Worm (Caenorhabditis elegans) whole organism, young adult: ENCODE measurements around the gene Y116F11B.7.

Experiments used
- B0336.3 ChIP-seq: fragments of 200-800 bp; sonication (Bioruptor generic); IDR thresholded peaks from 2 replicates; pipeline ENCODE4 v1.3.6; 2022; ENCODE audit warnings: missing genetic modification characterization, missing compliant biosample characterization
- C06A6.2 ChIP-seq: fragments of 200-800 bp; sonication (Bioruptor generic); conservative IDR thresholded peaks from 2 replicates; pipeline ENCODE4 v1.3.6; 2022; ENCODE audit warnings: missing genetic modification characterization, missing compliant biosample characterization
- K12H6.12 ChIP-seq: fragments of 200-800 bp; sonication (Bioruptor generic); optimal IDR thresholded peaks from 2 replicates; lab custom pipeline; 2018; ENCODE audit warnings: mild to moderate bottlenecking, missing genetic modification characterization, missing compliant biosample characterization
- Y53F4B.3 ChIP-seq: fragments of 200-800 bp; sonication (Bioruptor generic); IDR thresholded peaks from 2 replicates; pipeline ENCODE4 v1.3.6; 2022; ENCODE audit warnings: missing genetic modification reagents, missing genetic modification characterization, missing compliant biosample characterization
- aptf-3 ChIP-seq: fragments of 200-800 bp; sonication (Bioruptor generic); IDR thresholded peaks from 2 replicates; pipeline ENCODE4 v1.3.6; 2022; ENCODE audit warnings: missing genetic modification characterization, missing compliant biosample characterization
- athp-1 ChIP-seq: sonication (generic microtip); optimal IDR thresholded peaks from 2 replicates; lab custom pipeline; 2017; ENCODE audit warnings: mild to moderate bottlenecking, missing genetic modification characterization, missing compliant biosample characterization
- attf-3 ChIP-seq: fragments of 200-800 bp; sonication (Bioruptor generic); conservative IDR thresholded peaks from 2 replicates; pipeline ENCODE4 v1.3.6; 2022; ENCODE audit warnings: missing genetic modification reagents, missing genetic modification characterization, missing compliant biosample characterization
- attf-5 ChIP-seq: fragments of 200-800 bp; sonication (Bioruptor generic); optimal IDR thresholded peaks from 2 replicates; lab custom pipeline; 2018; ENCODE audit warnings: mild to moderate bottlenecking, missing genetic modification characterization, missing compliant biosample characterization
- cebp-1 ChIP-seq, 2 experiments: fragments of 200-800 bp in 1 of 2; sonication (Bioruptor generic) in 1 of 2; sonication (generic microtip) in 1 of 2; IDR thresholded peaks in 1 of 2; optimal IDR thresholded peaks in 1 of 2; 2 replicates each; pipeline versions ENCODE4 v1.3.6 to Lab custom; 2017 to 2022; ENCODE audit warnings: missing compliant biosample characterization in 2 of 2, missing genetic modification characterization in 2 of 2, mild to moderate bottlenecking in 1 of 2, missing genetic modification reagents in 1 of 2, moderate library complexity in 1 of 2
- cebp-2 ChIP-seq: fragments of 200-800 bp; sonication (Bioruptor generic); IDR thresholded peaks from 2 replicates; pipeline ENCODE4 v1.3.6; 2022; ENCODE audit warnings: missing genetic modification characterization, missing compliant biosample characterization
- ceh-27 ChIP-seq: fragments of 200-800 bp; sonication (Bioruptor generic); optimal IDR thresholded peaks from 2 replicates; lab custom pipeline; 2018; ENCODE audit warnings: mild to moderate bottlenecking, missing genetic modification characterization, moderate library complexity, missing compliant biosample characterization
- ceh-58 ChIP-seq: fragments of 200-800 bp; sonication (Bioruptor generic); IDR thresholded peaks from 2 replicates; pipeline ENCODE4 v1.3.6; 2022; ENCODE audit warnings: missing genetic modification characterization, missing compliant biosample characterization
- chd-7 ChIP-seq: sonication (generic microtip); optimal IDR thresholded peaks from 2 replicates; lab custom pipeline; 2016; ENCODE audit warnings: mild to moderate bottlenecking, missing genetic modification characterization, moderate library complexity, missing compliant biosample characterization
- dpff-1 ChIP-seq: sonication (generic microtip); optimal IDR thresholded peaks from 2 replicates; lab custom pipeline; 2017; ENCODE audit warnings: mild to moderate bottlenecking, missing genetic modification characterization, missing compliant biosample characterization
- egrh-3 ChIP-seq: fragments of 200-800 bp; sonication (Bioruptor generic); IDR thresholded peaks from 2 replicates; pipeline ENCODE4 v1.3.6; 2022; ENCODE audit warnings: missing genetic modification reagents, missing genetic modification characterization, missing compliant biosample characterization
- ets-4 ChIP-seq: fragments of 200-800 bp; sonication (Bioruptor generic); optimal IDR thresholded peaks from 2 replicates; lab custom pipeline; 2018; ENCODE audit warnings: mild to moderate bottlenecking, missing genetic modification characterization, missing compliant biosample characterization
- hlh-12 ChIP-seq: sonication (generic microtip); optimal IDR thresholded peaks from 2 replicates; lab custom pipeline; 2016; ENCODE audit warnings: missing genetic modification characterization, missing compliant biosample characterization
- hmg-1.2 ChIP-seq: fragments of 200-800 bp; sonication (Bioruptor generic); IDR thresholded peaks from 2 replicates; pipeline ENCODE4 v1.3.6; 2022; ENCODE audit warnings: missing genetic modification reagents, missing genetic modification characterization, missing compliant biosample characterization
- hmg-20 ChIP-seq: fragments of 200-800 bp; sonication (Bioruptor generic); IDR thresholded peaks from 2 replicates; pipeline ENCODE4 v1.3.6; 2022; ENCODE audit warnings: missing genetic modification reagents, missing genetic modification characterization, missing compliant biosample characterization
- lag-1 ChIP-seq: fragments of 200-800 bp; sonication (Bioruptor generic); IDR thresholded peaks from 2 replicates; pipeline ENCODE4 v1.3.6; 2022; ENCODE audit warnings: missing genetic modification reagents, missing genetic modification characterization, missing compliant biosample characterization
- let-526 ChIP-seq: fragments of 200-800 bp; sonication (Bioruptor generic); IDR thresholded peaks from 2 replicates; pipeline ENCODE4 v1.3.6; 2022; ENCODE audit warnings: missing genetic modification reagents, missing genetic modification characterization, missing compliant biosample characterization
- let-607 ChIP-seq, 2 experiments: fragments of 200-800 bp in 1 of 2; sonication (Bioruptor generic) in 1 of 2; sonication (generic microtip) in 1 of 2; optimal IDR thresholded peaks; 2 replicates each; lab custom pipeline; 2016 to 2018; ENCODE audit warnings: mild to moderate bottlenecking in 2 of 2, missing compliant biosample characterization in 2 of 2, missing genetic modification characterization in 2 of 2, moderate library complexity in 2 of 2, missing genotype in 1 of 2
- lin-26 ChIP-seq: fragments of 200-800 bp; sonication (Bioruptor generic); IDR thresholded peaks from 2 replicates; pipeline ENCODE4 v1.3.6; 2022; ENCODE audit warnings: missing genetic modification reagents, missing genetic modification characterization, missing compliant biosample characterization
- lin-35 ChIP-seq, 3 experiments: fragments of 150-350 bp in 2 of 3; sonication (generic microtip) in 1 of 3; optimal IDR thresholded peaks; 2 replicates each; lab custom pipeline; 2014 to 2018; ENCODE audit warnings: missing biosample characterization in 3 of 3, missing genetic modification characterization in 3 of 3, missing genetic modification reagents in 3 of 3
- lsl-1 ChIP-seq: fragments of 200-800 bp; sonication (Bioruptor generic); optimal IDR thresholded peaks from 2 replicates; lab custom pipeline; 2018; ENCODE audit warnings: mild to moderate bottlenecking, missing genetic modification characterization, moderate library complexity, missing compliant biosample characterization
- lsy-27 ChIP-seq: sonication (generic microtip); optimal IDR thresholded peaks from 2 replicates; lab custom pipeline; 2017; ENCODE audit warnings: missing genetic modification characterization, mild to moderate bottlenecking, missing compliant biosample characterization, antibody characterized with exemption, missing genotype, borderline replicate concordance; ENCODE audit not compliant: insufficient read depth
- madf-10 ChIP-seq: sonication (generic microtip); optimal IDR thresholded peaks from 2 replicates; lab custom pipeline; 2016; ENCODE audit warnings: mild to moderate bottlenecking, missing genetic modification characterization, missing compliant biosample characterization
- madf-3 ChIP-seq: fragments of 200-800 bp; sonication (Bioruptor generic); IDR thresholded peaks from 2 replicates; pipeline ENCODE4 v1.3.6; 2022; ENCODE audit warnings: missing genetic modification reagents, missing genetic modification characterization, missing compliant biosample characterization
- madf-6 ChIP-seq: fragments of 200-800 bp; sonication (Bioruptor generic); IDR thresholded peaks from 2 replicates; pipeline ENCODE4 v1.3.6; 2022; ENCODE audit warnings: missing genetic modification reagents, missing genetic modification characterization, missing compliant biosample characterization
- nfya-2 ChIP-seq: fragments of 200-800 bp; sonication (Bioruptor generic); IDR thresholded peaks from 2 replicates; pipeline ENCODE4 v1.3.6; 2022; ENCODE audit warnings: missing genetic modification reagents, missing genetic modification characterization, missing compliant biosample characterization
- nhr-80 ChIP-seq: sonication (generic microtip); optimal IDR thresholded peaks from 2 replicates; lab custom pipeline; 2016; ENCODE audit warnings: missing genetic modification characterization, missing compliant biosample characterization
- pha-4 ChIP-seq: fragments of 150-350 bp; sonication (generic microtip); optimal IDR thresholded peaks from 2 replicates; lab custom pipeline; 2014; ENCODE audit warnings: missing biosample characterization, missing genetic modification reagents, missing genetic modification characterization
- rec-8 ChIP-seq, 2 experiments: sonication (generic microtip); optimal IDR thresholded peaks; 2 replicates each; lab custom pipeline; 2016; ENCODE audit warnings: mild to moderate bottlenecking in 2 of 2, missing genetic modification characterization in 2 of 2, missing genetic modification reagents in 2 of 2, missing genotype in 2 of 2, missing biosample characterization in 1 of 2, missing compliant biosample characterization in 1 of 2, moderate library complexity in 1 of 2
- tbp1 ChIP-seq: fragments of 200-800 bp; sonication (Bioruptor generic); optimal IDR thresholded peaks from 2 replicates; lab custom pipeline; 2018; ENCODE audit warnings: mild to moderate bottlenecking, missing genetic modification characterization, missing compliant biosample characterization
- unc-62 ChIP-seq: fragments of 150-350 bp; optimal IDR thresholded peaks from 2 replicates; lab custom pipeline; 2014; ENCODE audit warnings: missing biosample characterization, missing genetic modification reagents, missing genetic modification characterization
- zim-3 ChIP-seq: sonication (generic microtip); optimal IDR thresholded peaks from 2 replicates; lab custom pipeline; 2017; ENCODE audit warnings: mild to moderate bottlenecking, missing genetic modification characterization, moderate library complexity, missing compliant biosample characterization
- ztf-25 ChIP-seq: fragments of 200-800 bp; sonication (Bioruptor generic); IDR thresholded peaks from 2 replicates; pipeline ENCODE4 v1.3.6; 2022; ENCODE audit warnings: missing genetic modification reagents, missing genetic modification characterization, missing compliant biosample characterization

The Y116F11B.7 gene

DNA sequence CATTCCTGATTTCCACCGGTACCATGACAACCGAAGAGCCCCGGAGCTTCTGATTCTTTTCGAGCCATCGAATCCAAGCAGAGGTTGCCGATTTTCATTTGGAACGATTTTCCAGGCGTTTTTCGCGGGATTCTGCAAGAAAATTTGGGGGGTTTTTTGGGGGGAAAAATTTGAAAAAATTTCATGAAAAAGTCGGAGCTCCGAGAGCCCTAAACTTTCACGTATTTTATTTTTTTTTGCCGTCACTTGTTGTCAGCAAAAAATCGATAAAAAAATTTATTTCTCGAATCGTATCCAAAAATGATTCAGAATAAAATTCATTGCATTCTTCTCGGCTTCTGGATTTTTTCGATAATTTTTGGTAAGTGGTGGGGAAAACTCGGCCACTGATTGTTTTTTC lies 34.8 kb downstream of the Y116F11B.7 start, which contains the start of gene Y116F11B.13:
Gene Y116F11B.13 (plus strand): TSS at position 301 of the 400 bp plus-strand sequence.
- TF ChIP-seq zim-3 (tag; lab: Kevin White, UChicago) (no peak), rec-8 (tag; optimal IDR thresholded peaks at IDR 0.05; lab: Kevin White, UChicago) (no peak), attf-5 (GFP tag; lab: Kevin White, UChicago) (no peak), ztf-25 (GFP tag; lab: Robert Waterston, UW) (no peak), ceh-58 (no peak)

DNA sequence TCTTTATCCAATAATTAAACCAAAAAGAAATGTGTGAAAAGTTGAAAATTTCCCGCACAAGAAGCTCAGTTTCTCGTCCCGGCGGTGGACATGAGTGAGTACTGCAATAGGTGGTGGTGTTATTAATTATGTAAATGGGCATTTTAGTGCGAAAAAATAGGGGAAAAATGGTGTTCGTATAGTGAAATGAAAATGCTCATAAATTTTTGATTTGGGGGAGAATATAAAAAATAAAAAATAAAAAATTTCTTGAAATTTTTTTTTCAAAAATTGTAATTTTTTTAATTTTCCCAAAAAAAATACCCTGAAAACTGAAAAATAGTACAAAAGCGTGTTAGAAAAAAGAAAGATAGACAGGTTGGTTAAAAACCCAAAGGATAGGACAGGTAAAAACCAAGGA lies 47.1 kb downstream of the Y116F11B.7 start, which contains the start of gene gly-4:
Gene gly-4 (minus strand): TSS at position 101 of the 400 bp plus-strand sequence.
- TF ChIP-seq chd-7 (tag; lab: Kevin White, UChicago) (no peak), cebp-2 (GFP tag; lab: Robert Waterston, UW) (no peak), zim-3 (tag; lab: Kevin White, UChicago) (no peak), hmg-20 (GFP tag; lab: Robert Waterston, UW) (no peak), egrh-3 (GFP tag; lab: Robert Waterston, UW) (no peak), lag-1 (no peak), madf-10 (tag; lab: Kevin White, UChicago) (no peak), hlh-12 (no peak), ztf-25 (GFP tag; lab: Robert Waterston, UW) (no peak), athp-1 (tag; lab: Kevin White, UChicago) (no peak), C06A6.2 (no peak), madf-6 (GFP tag; lab: Robert Waterston, UW) (no peak), lsy-27 (tag; lab: Kevin White, UChicago) (no peak), nfya-2 (GFP tag; lab: Robert Waterston, UW) (no peak), aptf-3 (GFP tag; lab: Robert Waterston, UW) (no peak), pha-4 (no peak), nhr-80 (tag; lab: Kevin White, UChicago) (no peak), tbp1 (no peak), unc-62 (GFP tag; lab: Kevin White, UChicago) (no peak), lin-26 (GFP tag; lab: Robert Waterston, UW) (no peak)

DNA sequence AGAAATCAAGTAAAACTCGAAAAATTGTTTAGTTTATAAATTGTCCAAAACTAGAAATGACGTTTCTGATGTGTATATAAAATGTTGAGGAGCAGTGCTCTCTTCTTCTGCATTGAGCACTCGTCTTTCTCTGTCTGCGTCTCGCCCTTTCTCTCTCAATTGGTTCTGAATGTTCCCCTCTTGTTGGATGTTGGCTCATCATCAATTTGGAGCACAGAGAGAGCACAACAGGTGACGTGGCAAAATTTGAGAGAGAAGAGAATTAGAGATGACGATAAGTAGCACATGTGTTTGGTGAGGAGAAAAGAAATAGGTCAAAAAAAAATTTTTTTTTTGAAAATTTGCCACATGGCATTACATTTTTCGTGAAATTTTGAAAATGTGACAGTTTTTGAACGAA lies 49.4 kb downstream of the Y116F11B.7 start:
- peak; percentile 59; the same call in 1 of the 2 replicates for TF ChIP-seq hmg-1.2 (GFP tag; lab: Robert Waterston, UW)
- peak in 1 of 3 experiments; percentile 25 for TF ChIP-seq lin-35 (GFP tag; optimal IDR thresholded peaks at IDR 0.05; lab: Kevin White, UChicago)
- no peak for TF ChIP-seq lsl-1
- TF ChIP-seq K12H6.12 (tag; lab: Kevin White, UChicago) = peak; percentile 18
- TF ChIP-seq cebp-1 (GFP tag; IDR thresholded peaks at IDR 0.05; lab: Robert Waterston, UW) = no peak
- peak; percentile 30 for TF ChIP-seq cebp-1 (tag; optimal IDR thresholded peaks at IDR 0.05; lab: Kevin White, UChicago)
- TF ChIP-seq B0336.3 (GFP tag; lab: Robert Waterston, UW) = no peak
- peak; percentile 29 to 63 for TF ChIP-seq let-607 (tag; optimal IDR thresholded peaks at IDR 0.05; lab: Kevin White, UChicago)
- peak; percentile 22 for TF ChIP-seq ceh-27 (GFP tag; lab: Kevin White, UChicago)

DNA sequence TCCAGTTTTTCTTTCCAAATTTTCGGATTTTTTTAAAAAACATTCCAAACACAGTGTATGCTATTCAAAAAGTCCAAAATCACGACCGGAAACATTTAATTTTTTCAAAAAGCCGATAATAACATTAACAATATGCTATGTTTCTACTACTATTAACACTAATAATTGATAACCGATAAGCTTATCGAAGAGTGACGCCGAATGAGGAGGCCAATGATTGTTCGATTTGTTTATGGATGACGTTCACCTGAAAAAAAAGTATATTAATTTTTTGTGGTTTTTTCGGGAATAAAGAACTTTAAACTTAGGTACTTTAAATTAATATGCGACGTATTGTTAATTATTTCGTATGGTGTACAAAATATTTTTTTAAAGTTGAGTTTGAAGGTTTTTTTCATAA lies 49.9 kb downstream of the Y116F11B.7 start:
- TF ChIP-seq let-526 (GFP tag; lab: Robert Waterston, UW) (no peak), Y53F4B.3 (GFP tag; lab: Robert Waterston, UW) (no peak), ets-4 (no peak), dpff-1 (tag; lab: Kevin White, UChicago) (no peak), attf-3 (GFP tag; lab: Robert Waterston, UW) (no peak), madf-3 (GFP tag; lab: Robert Waterston, UW) (no peak)
